Worm (Caenorhabditis elegans): ENCODE data around the gene fut-3.

- no peak for TF ChIP-seq flt-1 (GFP tag; IDR thresholded peaks at IDR 0.05)
- TF ChIP-seq ztf-23 (GFP tag; IDR thresholded peaks at IDR 0.05) = no peak
- no peak for TF ChIP-seq ztf-29 (GFP tag; IDR thresholded peaks at IDR 0.05)
- no peak for TF ChIP-seq tab-1 (GFP tag; IDR thresholded peaks at IDR 0.05)
Measured at ce11 chrII:5693893-5694292, 34.3 kb upstream of the fut-3 start, which contains the start of gene C25H3.3.

Measured in whole organism, midembryonic.